Fruit fly (Drosophila melanogaster) whole organism, embryonic: ENCODE measurements around the gene CG42296.

ENCODE experiments used
- Atf3 ChIP-seq: fragments of 200-800 bp; sonication (Bioruptor generic); optimal IDR thresholded peaks from 3 replicates; lab custom pipeline; 2016; ENCODE audit warnings: missing biosample characterization, missing genetic modification characterization
- Atf6 ChIP-seq: fragments of 200-800 bp; sonication (Bioruptor generic); IDR thresholded peaks from 2 replicates; pipeline ENCODE4 v1.3.6; 2022; ENCODE audit warnings: missing biosample characterization, missing genetic modification characterization
- Awh ChIP-seq: fragments of 200-800 bp; sonication (Bioruptor generic); IDR thresholded peaks from 2 replicates; pipeline ENCODE4, ENCODE4 v1.3.6; 2022; ENCODE audit warnings: missing biosample characterization, missing genetic modification characterization
- BEAF-32 ChIP-seq: fragments of 200-800 bp; sonication (Bioruptor generic); optimal IDR thresholded peaks from 3 replicates; lab custom pipeline; 2017; ENCODE audit warnings: missing biosample characterization, missing genetic modification characterization, mild to moderate bottlenecking, moderate library complexity, missing genetic modification reagents
- Blimp-1 ChIP-seq: fragments of 200-800 bp; sonication (Bioruptor generic); optimal IDR thresholded peaks from 3 replicates; lab custom pipeline; 2018; ENCODE audit warnings: missing biosample characterization, missing genetic modification characterization, mild to moderate bottlenecking, moderate library complexity, missing genetic modification reagents
- CG10431 ChIP-seq: fragments of 200-800 bp; sonication (Bioruptor generic); optimal IDR thresholded peaks from 3 replicates; lab custom pipeline; 2018; ENCODE audit warnings: missing biosample characterization, mild to moderate bottlenecking, missing genetic modification characterization
- CG13894 ChIP-seq: fragments of 200-800 bp; sonication (Bioruptor generic); optimal IDR thresholded peaks from 3 replicates; lab custom pipeline; 2018; ENCODE audit warnings: missing biosample characterization, mild to moderate bottlenecking, missing genetic modification characterization, moderate library complexity
- CG15479 ChIP-seq: fragments of 200-800 bp; sonication (Bioruptor generic); optimal IDR thresholded peaks from 3 replicates; lab custom pipeline; 2019; ENCODE audit warnings: missing biosample characterization, mild to moderate bottlenecking, missing genetic modification characterization, moderate library complexity
- CG15514 ChIP-seq: fragments of 200-800 bp; sonication (Bioruptor generic); optimal IDR thresholded peaks from 3 replicates; lab custom pipeline; 2017; ENCODE audit warnings: missing biosample characterization, missing genetic modification characterization, mild to moderate bottlenecking, moderate library complexity, missing genetic modification reagents
- CG15601 ChIP-seq: fragments of 200-800 bp; sonication (Bioruptor generic); optimal IDR thresholded peaks from 3 replicates; lab custom pipeline; 2019; ENCODE audit warnings: missing biosample characterization, mild to moderate bottlenecking, missing genetic modification characterization, moderate library complexity
- CG1602 ChIP-seq: fragments of 200-800 bp; sonication (Bioruptor generic); optimal IDR thresholded peaks from 3 replicates; lab custom pipeline; 2016; ENCODE audit warnings: missing biosample characterization, missing genetic modification characterization
- CG2129 ChIP-seq: fragments of 200-800 bp; sonication (Bioruptor generic); IDR thresholded peaks from 2 replicates; pipeline ENCODE4 v1.3.6; 2022; ENCODE audit warnings: missing biosample characterization, missing genetic modification characterization; ENCODE audit not compliant: partially characterized antibody
- CG3065 ChIP-seq: fragments of 200-800 bp; sonication (Bioruptor generic); optimal IDR thresholded peaks from 2 replicates; lab custom pipeline; 2016; ENCODE audit warnings: missing biosample characterization, missing genetic modification characterization
- CG31388 ChIP-seq: fragments of 200-800 bp; sonication (Bioruptor generic); optimal IDR thresholded peaks from 2 replicates; lab custom pipeline; 2016; ENCODE audit warnings: missing biosample characterization, missing genetic modification characterization
- CG4360 ChIP-seq: fragments of 200-800 bp; sonication (Bioruptor generic); IDR thresholded peaks from 2 replicates; pipeline ENCODE4 v1.3.6; 2022; ENCODE audit warnings: missing biosample characterization, missing genetic modification characterization
- CG43689 ChIP-seq: fragments of 200-800 bp; sonication (Bioruptor generic); IDR thresholded peaks from 2 replicates; pipeline ENCODE4 v1.3.6; 2022; ENCODE audit warnings: missing biosample characterization, missing genetic modification characterization
- CG4820 ChIP-seq: fragments of 200-800 bp; sonication (Bioruptor generic); optimal IDR thresholded peaks from 3 replicates; lab custom pipeline; 2016; ENCODE audit warnings: missing biosample characterization, missing genetic modification characterization
- CG5180 ChIP-seq: fragments of 200-800 bp; sonication (Bioruptor generic); optimal IDR thresholded peaks from 3 replicates; lab custom pipeline; 2017; ENCODE audit warnings: missing biosample characterization, missing genetic modification characterization, mild to moderate bottlenecking, moderate library complexity, missing genetic modification reagents
- CG6254 ChIP-seq: fragments of 200-800 bp; sonication (Bioruptor generic); optimal IDR thresholded peaks from 3 replicates; lab custom pipeline; 2017; ENCODE audit warnings: mild to moderate bottlenecking, missing biosample characterization, missing genetic modification reagents, missing genetic modification characterization
- CG6272 ChIP-seq: fragments of 200-800 bp; sonication (Bioruptor generic); IDR thresholded peaks from 2 replicates; pipeline ENCODE4 v1.3.6; 2022; ENCODE audit warnings: missing biosample characterization, missing genetic modification characterization
- CG6654 ChIP-seq: fragments of 200-800 bp; sonication (Bioruptor generic); optimal IDR thresholded peaks from 2 replicates; lab custom pipeline; 2017; ENCODE audit warnings: missing biosample characterization, mild to moderate bottlenecking, missing genetic modification characterization
- CG6689 ChIP-seq: fragments of 200-800 bp; sonication (Bioruptor generic); IDR thresholded peaks from 2 replicates; pipeline ENCODE4 v1.3.6; 2022; ENCODE audit warnings: missing biosample characterization, missing genetic modification characterization
- CG7745 ChIP-seq: fragments of 200-800 bp; sonication (Bioruptor generic); optimal IDR thresholded peaks from 2 replicates; lab custom pipeline; 2018; ENCODE audit warnings: missing biosample characterization, mild to moderate bottlenecking, missing genetic modification characterization, moderate library complexity
- CG7963 ChIP-seq: fragments of 200-800 bp; sonication (Bioruptor generic); IDR thresholded peaks from 3 replicates; pipeline ENCODE4 v1.3.6; 2022; ENCODE audit warnings: missing biosample characterization, missing genetic modification characterization; ENCODE audit not compliant: partially characterized antibody
- CG9437 ChIP-seq: fragments of 200-800 bp; sonication (Bioruptor generic); optimal IDR thresholded peaks from 2 replicates; lab custom pipeline; 2018; ENCODE audit warnings: missing biosample characterization, mild to moderate bottlenecking, missing genetic modification characterization
- CG9797 ChIP-seq: fragments of 200-800 bp; sonication (Bioruptor generic); optimal IDR thresholded peaks from 3 replicates; lab custom pipeline; 2018; ENCODE audit warnings: missing biosample characterization, mild to moderate bottlenecking, missing genetic modification characterization
- Dbx ChIP-seq: fragments of 200-800 bp; sonication (Bioruptor generic); IDR thresholded peaks from 3 replicates; pipeline ENCODE4 v1.3.6; 2022; ENCODE audit warnings: missing biosample characterization, missing genetic modification characterization
- Dek ChIP-seq: fragments of 200-800 bp; sonication (Bioruptor generic); optimal IDR thresholded peaks from 3 replicates; lab custom pipeline; 2019; ENCODE audit warnings: missing biosample characterization, mild to moderate bottlenecking, missing genetic modification characterization, moderate library complexity
- Hr3 ChIP-seq: fragments of 200-800 bp; sonication (Bioruptor generic); optimal IDR thresholded peaks from 3 replicates; lab custom pipeline; 2016; ENCODE audit warnings: missing biosample characterization, missing genetic modification characterization
- Meics ChIP-seq: fragments of 200-800 bp; sonication (Bioruptor generic); optimal IDR thresholded peaks from 2 replicates; lab custom pipeline; 2017; ENCODE audit warnings: missing biosample characterization, mild to moderate bottlenecking, missing genetic modification characterization
- NK7.1 ChIP-seq: fragments of 200-800 bp; sonication (Bioruptor generic); optimal IDR thresholded peaks from 3 replicates; lab custom pipeline; 2016; ENCODE audit warnings: missing biosample characterization, missing genetic modification characterization
- Rfx ChIP-seq: fragments of 200-800 bp; sonication (Bioruptor generic); IDR thresholded peaks from 2 replicates; pipeline ENCODE4 v1.3.6; 2022; ENCODE audit warnings: missing biosample characterization, missing genetic modification characterization
- Scr ChIP-seq: fragments of 200-800 bp; sonication (Bioruptor generic); IDR thresholded peaks from 2 replicates; pipeline ENCODE4 v1.3.6; 2022; ENCODE audit warnings: missing biosample characterization, missing genetic modification characterization; ENCODE audit not compliant: partially characterized antibody
- Sox100B ChIP-seq: fragments of 200-800 bp; sonication (Bioruptor generic); optimal IDR thresholded peaks from 3 replicates; lab custom pipeline; 2018; ENCODE audit warnings: missing biosample characterization, mild to moderate bottlenecking, missing genetic modification characterization
- Trl ChIP-seq, 3 experiments: fragments of >200 bp in 2 of 3; fragments of 200-800 bp in 1 of 3; sonication (Bioruptor generic) in 1 of 3; optimal IDR thresholded peaks; 2 replicates in 1 of 3; 3 replicates in 2 of 3; lab custom pipeline; 2016 to 2017; ENCODE audit warnings: missing biosample characterization in 1 of 3, missing genetic modification characterization in 1 of 3
- Vsx1 ChIP-seq: fragments of 200-800 bp; sonication (Bioruptor generic); optimal IDR thresholded peaks from 2 replicates; lab custom pipeline; 2017; ENCODE audit warnings: missing biosample characterization, mild to moderate bottlenecking, missing genetic modification characterization, missing genetic modification reagents
- YL-1 ChIP-seq: fragments of 200-800 bp; sonication (Bioruptor generic); optimal IDR thresholded peaks from 3 replicates; lab custom pipeline; 2017; ENCODE audit warnings: missing biosample characterization, mild to moderate bottlenecking, missing genetic modification characterization
- ci ChIP-seq: fragments of 200-800 bp; sonication (Bioruptor generic); IDR thresholded peaks from 3 replicates; pipeline ENCODE4 v1.3.6; 2022; ENCODE audit warnings: missing biosample characterization, missing genetic modification characterization
- dysf ChIP-seq: fragments of 200-800 bp; sonication (Bioruptor generic); IDR thresholded peaks from 3 replicates; pipeline ENCODE4 v1.3.6; 2022; ENCODE audit warnings: missing biosample characterization, missing genetic modification characterization
- gce ChIP-seq: fragments of 200-800 bp; sonication (Bioruptor generic); IDR thresholded peaks from 3 replicates; pipeline ENCODE4 v1.3.6; 2022; ENCODE audit warnings: missing biosample characterization, missing genetic modification characterization
- gcm ChIP-seq: fragments of 200-800 bp; sonication (Bioruptor generic); optimal IDR thresholded peaks from 2 replicates; lab custom pipeline; 2019; ENCODE audit warnings: missing biosample characterization, mild to moderate bottlenecking, missing genetic modification characterization, moderate library complexity
- pb ChIP-seq: fragments of 200-800 bp; sonication (Bioruptor generic); optimal IDR thresholded peaks from 3 replicates; lab custom pipeline; 2016; ENCODE audit warnings: missing biosample characterization, missing genetic modification characterization
- pfk ChIP-seq: fragments of 200-800 bp; sonication (Bioruptor generic); optimal IDR thresholded peaks from 2 replicates; lab custom pipeline; 2018; ENCODE audit warnings: missing biosample characterization, mild to moderate bottlenecking, missing genetic modification characterization, moderate library complexity
- phol ChIP-seq: fragments of 200-800 bp; sonication (Bioruptor generic); optimal IDR thresholded peaks from 3 replicates; lab custom pipeline; 2018; ENCODE audit warnings: missing biosample characterization, mild to moderate bottlenecking, missing genetic modification characterization, moderate library complexity
- pita ChIP-seq: fragments of 200-800 bp; sonication (Bioruptor generic); optimal IDR thresholded peaks from 2 replicates; lab custom pipeline; 2017; ENCODE audit warnings: missing biosample characterization, mild to moderate bottlenecking, missing genetic modification characterization
- prd ChIP-seq, 3 experiments: fragments of >200 bp in 2 of 3; fragments of 200-800 bp in 1 of 3; sonication (Bioruptor generic) in 1 of 3; optimal IDR thresholded peaks in 2 of 3; IDR thresholded peaks in 1 of 3; 2 replicates in 2 of 3; 3 replicates in 1 of 3; pipeline versions ENCODE4 v1.3.6 to Lab custom; 2017 to 2022; ENCODE audit warnings: missing biosample characterization in 1 of 3, missing genetic modification characterization in 1 of 3
- pros ChIP-seq: fragments of 200-800 bp; sonication (Bioruptor generic); optimal IDR thresholded peaks from 3 replicates; lab custom pipeline; 2019; ENCODE audit warnings: missing biosample characterization, mild to moderate bottlenecking, missing genetic modification characterization, moderate library complexity
- stc ChIP-seq: fragments of 200-800 bp; sonication (Bioruptor generic); IDR thresholded peaks from 2 replicates; pipeline ENCODE4 v1.3.6; 2022; ENCODE audit warnings: missing biosample characterization, missing genetic modification characterization
- zen ChIP-seq: fragments of 200-800 bp; sonication (Bioruptor generic); optimal IDR thresholded peaks from 3 replicates; lab custom pipeline; 2018; ENCODE audit warnings: missing biosample characterization, mild to moderate bottlenecking, missing genetic modification characterization, moderate library complexity

The CG42296 gene

DNA sequence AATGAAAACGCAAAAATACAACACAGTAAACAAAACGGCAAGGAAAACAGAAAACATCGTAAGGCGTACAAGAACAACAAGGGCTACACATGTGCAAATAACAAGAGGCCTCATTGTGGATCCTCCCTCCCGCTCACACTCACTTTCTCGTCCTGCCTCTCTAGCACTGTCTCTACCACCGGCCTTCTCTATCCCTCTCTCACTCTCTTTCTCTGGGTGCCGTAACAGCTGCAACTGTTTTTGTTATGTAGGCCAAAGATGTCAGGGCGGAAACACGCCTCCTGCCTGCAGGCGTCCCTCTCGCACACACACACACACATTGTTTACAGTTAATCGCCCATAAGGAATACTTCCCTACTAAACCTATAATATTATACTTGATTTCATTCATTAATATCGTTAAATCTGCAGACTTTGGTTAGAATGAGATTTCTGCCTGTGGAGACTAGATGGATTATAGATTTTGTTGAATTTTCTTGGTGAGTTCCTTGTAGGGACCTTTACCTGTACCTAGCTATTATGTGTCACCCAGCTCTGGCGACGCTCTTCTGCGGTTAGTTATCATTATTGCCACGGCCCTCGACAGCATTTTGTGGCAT is 21.9 kb downstream of the CG42296 start (continued):
- TF ChIP-seq Dek (tag; lab: Kevin White, UChicago) (no peak), Sox100B (GFP tag; lab: Kevin White, UChicago) (no peak), CG9437 (no peak), stc (GFP tag; lab: Robert Waterston, UW) (no peak), CG6272 (no peak), phol (tag; lab: Kevin White, UChicago) (peak; percentile 5), Blimp-1 (GFP tag; lab: Kevin White, UChicago) (no peak), CG6689 (GFP tag; lab: Robert Waterston, UW) (no peak), CG7963 (GFP tag; lab: Robert Waterston, UW) (no peak), Meics (GFP tag; lab: Kevin White, UChicago) (peak; percentile 4), CG3065 (GFP tag; lab: Kevin White, UChicago) (peak; percentile 40), prd (optimal IDR thresholded peaks at IDR 0.05; lab: Kevin White, UChicago) (no peak), prd (GFP tag; IDR thresholded peaks at IDR 0.05; lab: Robert Waterston, UW) (peak; percentile 38; the same call in 1 of the 3 replicates), CG13894 (tag; lab: Kevin White, UChicago) (peak; percentile 21), CG31388 (GFP tag; lab: Kevin White, UChicago) (no peak), CG1602 (GFP tag; lab: Kevin White, UChicago) (no peak), CG9797 (GFP tag; lab: Kevin White, UChicago) (no peak), gcm (GFP tag; lab: Kevin White, UChicago) (no peak), CG4820 (GFP tag; lab: Kevin White, UChicago) (no peak), pfk (GFP tag; lab: Kevin White, UChicago) (no peak), CG4360 (GFP tag; lab: Robert Waterston, UW) (peak; percentile 83), NK7.1 (GFP tag; lab: Kevin White, UChicago) (no peak), ci (GFP tag; lab: Robert Waterston, UW) (no peak), pros (peak; percentile 51), pita (GFP tag; lab: Kevin White, UChicago) (no peak), CG15601 (no peak), CG6654 (GFP tag; lab: Kevin White, UChicago) (no peak), CG7745 (tag; lab: Kevin White, UChicago) (no peak), gce (GFP tag; lab: Robert Waterston, UW) (no peak), CG5180 (no peak), Hr3 (GFP tag; lab: Kevin White, UChicago) (no peak), Scr (GFP tag; lab: Robert Waterston, UW) (no peak), CG43689 (GFP tag; lab: Robert Waterston, UW) (no peak), CG15514 (GFP tag; lab: Kevin White, UChicago) (peak; percentile 4), zen (peak; percentile 63), CG10431 (GFP tag; lab: Kevin White, UChicago) (no peak), Vsx1 (GFP tag; lab: Kevin White, UChicago) (no peak), pb (GFP tag; lab: Kevin White, UChicago) (no peak), CG15479 (GFP tag; lab: Kevin White, UChicago) (peak; percentile 21), dysf (GFP tag; lab: Robert Waterston, UW) (0 out of 3 replicates have a peak, but pooled peaks have one; percentile 11), Atf6 (GFP tag; lab: Robert Waterston, UW) (no peak), YL-1 (GFP tag; lab: Kevin White, UChicago) (no peak), Atf3 (GFP tag; lab: Kevin White, UChicago) (no peak), BEAF-32 (no peak), Dbx (GFP tag; lab: Robert Waterston, UW) (no peak), CG6254 (GFP tag; lab: Kevin White, UChicago) (no peak), CG2129 (GFP tag; lab: Robert Waterston, UW) (no peak), Trl (optimal IDR thresholded peaks at IDR 0.05; lab: Kevin White, UChicago) (peak; percentile 12 to 39), Trl (GFP tag; optimal IDR thresholded peaks at IDR 0.05; lab: Kevin White, UChicago) (no peak), Rfx (GFP tag; lab: Robert Waterston, UW) (no peak), Awh (GFP tag; lab: Robert Waterston, UW) (no peak)
